Worm (Caenorhabditis elegans): Measurements from ENCODE around the gene ZC190.4.

Gene ZC190.4

DNA sequence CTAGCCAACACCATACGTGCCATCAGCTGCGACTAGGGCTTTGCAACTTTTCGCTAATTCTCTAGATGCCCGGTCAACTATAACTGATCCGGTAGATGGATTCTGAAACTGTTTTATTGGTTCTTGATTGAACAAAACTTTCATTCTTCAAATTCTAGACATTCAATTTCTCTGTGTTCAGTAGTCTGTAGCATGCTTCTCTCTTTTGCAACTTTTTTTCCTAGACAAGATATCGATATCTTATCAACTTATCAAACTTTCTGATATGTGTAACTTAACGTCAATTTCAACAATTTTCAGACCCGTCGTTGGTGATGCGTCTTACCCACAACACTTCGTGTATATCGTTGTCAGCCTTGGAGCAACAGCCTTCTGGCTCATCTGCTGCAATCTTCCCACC is at the start of gene ZC190.4:
Gene ZC190.4 (plus strand): TSS at position 301 of the 400 bp plus-strand sequence.
- TF ChIP-seq zag-1 (tag; optimal IDR thresholded peaks at IDR 0.05) (no peak), gmeb-1 (tag; optimal IDR thresholded peaks at IDR 0.05) (no peak)

DNA sequence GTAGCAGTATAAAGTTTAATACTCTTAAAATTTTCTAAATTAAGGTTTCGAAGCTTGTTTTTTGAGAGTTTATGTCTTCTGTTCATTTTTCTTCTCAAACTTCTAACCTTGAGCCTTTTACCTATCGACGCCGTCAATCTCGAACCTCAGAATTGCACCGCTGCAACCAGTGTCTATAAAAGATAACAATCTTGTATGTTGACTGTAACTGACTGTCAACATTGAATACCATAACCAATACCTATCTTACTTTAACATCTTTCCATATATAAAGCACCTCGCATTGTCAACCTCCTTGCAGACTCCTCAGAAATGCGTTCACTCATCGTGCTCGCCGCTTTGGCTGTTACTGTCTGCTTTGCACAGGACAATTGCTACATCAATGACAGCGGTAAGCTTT is 47.1 kb upstream of the ZC190.4 start, which contains the start of gene grd-5:
Gene grd-5 (plus strand): TSS at position 295 of the 400 bp plus-strand sequence.
- TF ChIP-seq sma-9 (GFP tag; optimal IDR thresholded peaks at IDR 0.05) (peak; percentile 39), sma-9 (tag; optimal IDR thresholded peaks at IDR 0.05) (no peak), nhr-21 (tag; optimal IDR thresholded peaks at IDR 0.05) (no peak)

DNA sequence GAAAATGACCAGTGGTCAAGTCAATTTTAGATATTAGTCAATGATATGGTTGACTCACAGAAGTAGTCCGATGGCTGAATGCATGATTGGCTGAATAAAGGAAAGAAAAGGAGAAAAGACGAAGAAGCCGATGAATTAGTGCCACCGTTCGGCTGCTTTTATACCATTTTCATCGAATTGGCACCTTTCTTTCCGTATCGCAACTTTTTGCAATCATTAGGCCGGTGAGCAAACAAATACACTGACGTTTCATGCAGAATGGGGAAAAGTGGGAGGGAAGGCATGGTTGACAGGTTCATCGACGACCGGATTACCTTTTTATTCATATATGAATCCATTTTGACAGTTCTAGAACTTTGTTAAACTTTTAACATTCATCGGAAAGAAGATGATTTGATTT is 44.7 kb upstream of the ZC190.4 start, which contains the start of gene idpc-2:
Gene idpc-2 (minus strand): TSS at position 101 of the 400 bp plus-strand sequence.
- TF ChIP-seq nhr-12 (tag; optimal IDR thresholded peaks at IDR 0.05) (no peak), ZK546.5 (tag; optimal IDR thresholded peaks at IDR 0.05) (no peak), mdl-1 (tag; optimal IDR thresholded peaks at IDR 0.05) (no peak), unc-62 (GFP tag; optimal IDR thresholded peaks at IDR 0.05) (no peak), ztf-11 (tag; optimal IDR thresholded peaks at IDR 0.05) (no peak), nhr-10 (tag; optimal IDR thresholded peaks at IDR 0.05) (no peak), sma-3 (GFP tag; optimal IDR thresholded peaks at IDR 0.05) (no peak), lin-13 (GFP tag; optimal IDR thresholded peaks at IDR 0.05) (no peak), sem-4 (tag; optimal IDR thresholded peaks at IDR 0.05) (no peak), dmd-4 (tag; optimal IDR thresholded peaks at IDR 0.05) (no peak), snpc-4 (tag; optimal IDR thresholded peaks at IDR 0.05) (no peak), aly-2 (tag; optimal IDR thresholded peaks at IDR 0.05) (no peak), nhr-129 (tag; optimal IDR thresholded peaks at IDR 0.05) (no peak), ztf-4 (tag; optimal IDR thresholded peaks at IDR 0.05) (no peak), elt-1 (tag; optimal IDR thresholded peaks at IDR 0.05) (no peak), crh-2 (tag; optimal IDR thresholded peaks at IDR 0.05) (no peak), egl-27 (tag; optimal IDR thresholded peaks at IDR 0.05) (no peak), ceh-16 (tag; optimal IDR thresholded peaks at IDR 0.05) (no peak), Y55F3AM.14 (GFP tag; optimal IDR thresholded peaks at IDR 0.05) (no peak)

DNA sequence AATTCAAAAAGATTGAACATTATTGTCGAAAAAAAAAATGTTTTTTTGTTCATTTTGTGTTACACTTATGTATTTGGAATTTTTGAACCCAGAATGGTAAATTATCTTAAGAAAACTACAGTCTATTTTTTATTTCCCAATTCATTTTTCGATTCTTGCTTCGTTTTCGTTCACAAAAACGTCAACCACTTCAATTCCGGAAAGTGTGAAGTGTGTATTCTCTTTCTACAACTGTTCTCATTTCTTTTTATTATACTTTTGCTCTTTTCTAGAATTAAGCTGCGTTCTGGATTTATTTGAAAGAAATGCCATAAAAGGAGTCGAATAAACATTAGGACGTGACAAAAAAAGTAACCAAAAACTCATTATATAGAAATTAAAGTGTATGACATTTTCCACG is 43.6 kb upstream of the ZC190.4 start, which contains the start of gene F41E6.1:
Gene F41E6.1 (plus strand): TSS at position 301 of the 400 bp plus-strand sequence.
- TF ChIP-seq zag-1 (tag; optimal IDR thresholded peaks at IDR 0.05) (no peak), snpc-4 (tag; optimal IDR thresholded peaks at IDR 0.05) (no peak), mdl-1 (tag; optimal IDR thresholded peaks at IDR 0.05) (no peak), C34F6.9 (tag; optimal IDR thresholded peaks at IDR 0.05) (no peak), nhr-6 (tag; optimal IDR thresholded peaks at IDR 0.05) (no peak), egl-27 (tag; optimal IDR thresholded peaks at IDR 0.05) (no peak), ztf-1 (GFP tag; conservative IDR thresholded peaks at IDR 0.05) (no peak), mab-5 (tag; optimal IDR thresholded peaks at IDR 0.05) (no peak), aly-2 (tag; optimal IDR thresholded peaks at IDR 0.05) (no peak), mbf-1 (tag; optimal IDR thresholded peaks at IDR 0.05) (no peak), skn-1 (tag; optimal IDR thresholded peaks at IDR 0.05) (no peak)

DNA sequence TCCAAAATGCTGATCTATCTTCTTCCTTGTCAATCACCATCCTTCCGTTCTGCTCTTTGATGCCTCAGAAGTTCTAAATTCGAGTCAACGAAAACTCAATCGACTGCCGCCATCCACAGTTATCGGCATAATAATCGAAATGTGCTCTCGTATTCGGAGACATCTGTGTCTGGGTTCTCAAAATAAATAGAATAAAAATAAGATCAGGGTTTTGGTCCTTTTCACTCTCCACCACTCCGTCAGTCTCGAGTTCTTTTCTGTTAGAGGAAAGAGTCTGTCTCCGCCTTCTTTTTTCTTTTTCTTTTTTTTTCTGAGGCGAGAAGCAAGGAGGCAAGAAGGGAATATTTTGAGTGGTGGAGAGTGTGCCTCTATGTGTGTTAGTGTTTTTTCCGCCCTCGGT is 42.1 kb upstream of the ZC190.4 start, which contains the start of gene F41E6.17:
Gene F41E6.17 (plus strand): TSS at position 348 of the 400 bp plus-strand sequence.
- TF ChIP-seq unc-55 (GFP tag; optimal IDR thresholded peaks at IDR 0.05) (peak; percentile 10), ceh-16 (tag; optimal IDR thresholded peaks at IDR 0.05) (no peak)

DNA sequence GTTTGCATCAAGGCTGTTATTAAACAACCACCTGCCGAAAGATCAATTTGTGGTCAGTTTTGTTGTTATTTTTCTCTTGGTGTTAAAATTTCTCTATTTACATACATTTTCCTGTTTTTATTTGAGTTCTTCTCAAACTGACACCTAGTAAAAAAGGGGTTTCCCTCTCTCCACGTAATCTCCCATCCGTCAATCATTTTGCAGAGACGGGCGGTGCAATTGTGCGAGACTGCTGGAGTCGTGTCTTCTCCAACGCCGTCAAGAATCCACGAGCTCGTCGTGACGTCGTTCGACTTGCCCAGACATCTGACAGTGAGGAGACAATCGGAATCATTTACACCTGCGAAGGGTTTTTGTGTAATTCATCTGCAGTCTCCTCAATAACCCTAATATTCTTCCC is 39.5 kb upstream of the ZC190.4 start:
- TF ChIP-seq mab-5 (tag; optimal IDR thresholded peaks at IDR 0.05) (no peak), nhr-11 (tag; optimal IDR thresholded peaks at IDR 0.05) (no peak), nhr-12 (tag; optimal IDR thresholded peaks at IDR 0.05) (no peak), gmeb-1 (tag; optimal IDR thresholded peaks at IDR 0.05) (no peak), nhr-129 (tag; optimal IDR thresholded peaks at IDR 0.05) (no peak), nhr-77 (tag; optimal IDR thresholded peaks at IDR 0.05) (no peak), skn-1 (tag; optimal IDR thresholded peaks at IDR 0.05) (no peak), ZK546.5 (tag; optimal IDR thresholded peaks at IDR 0.05) (no peak), ztf-4 (tag; optimal IDR thresholded peaks at IDR 0.05) (no peak), unc-39 (tag; optimal IDR thresholded peaks at IDR 0.05) (no peak), sem-4 (tag; optimal IDR thresholded peaks at IDR 0.05) (no peak), lsy-2 (tag; optimal IDR thresholded peaks at IDR 0.05) (no peak), ztf-11 (tag; optimal IDR thresholded peaks at IDR 0.05) (no peak), nhr-21 (tag; optimal IDR thresholded peaks at IDR 0.05) (no peak), snpc-4 (tag; optimal IDR thresholded peaks at IDR 0.05) (no peak), egl-27 (tag; optimal IDR thresholded peaks at IDR 0.05) (no peak), ztf-1 (GFP tag; conservative IDR thresholded peaks at IDR 0.05) (no peak), unc-62 (GFP tag; optimal IDR thresholded peaks at IDR 0.05) (no peak), sma-3 (GFP tag; optimal IDR thresholded peaks at IDR 0.05) (no peak), lin-39 (tag; optimal IDR thresholded peaks at IDR 0.05) (no peak)
